Fruit fly (Drosophila melanogaster): ENCODE measurements around the gene Mst87F.

The Mst87F gene

DNA sequence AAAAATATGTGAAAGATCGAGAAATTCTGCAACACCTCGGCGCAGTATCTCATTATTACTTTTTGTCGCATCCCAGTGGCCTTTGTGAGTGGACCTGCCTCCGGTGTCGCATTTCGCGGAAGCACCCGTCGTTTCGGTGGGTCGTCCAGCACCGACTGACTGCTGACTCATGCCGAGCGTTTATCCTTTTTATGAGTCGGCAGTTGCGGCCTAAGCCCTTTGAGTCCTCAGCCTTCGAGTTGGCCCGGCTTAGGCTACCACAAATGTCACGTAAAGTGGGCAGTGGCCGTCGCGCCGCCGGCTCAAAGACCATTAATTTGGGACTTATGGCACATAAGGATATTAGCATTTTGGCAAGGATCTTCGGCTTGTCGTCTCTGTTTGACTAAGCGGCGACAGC lies 16.1 kb downstream of the Mst87F start:
- no peak for TF ChIP-seq D1 (tag; optimal IDR thresholded peaks at IDR 0.05)
- TF ChIP-seq CG14655 (GFP tag; optimal IDR thresholded peaks at IDR 0.05) = no peak

DNA sequence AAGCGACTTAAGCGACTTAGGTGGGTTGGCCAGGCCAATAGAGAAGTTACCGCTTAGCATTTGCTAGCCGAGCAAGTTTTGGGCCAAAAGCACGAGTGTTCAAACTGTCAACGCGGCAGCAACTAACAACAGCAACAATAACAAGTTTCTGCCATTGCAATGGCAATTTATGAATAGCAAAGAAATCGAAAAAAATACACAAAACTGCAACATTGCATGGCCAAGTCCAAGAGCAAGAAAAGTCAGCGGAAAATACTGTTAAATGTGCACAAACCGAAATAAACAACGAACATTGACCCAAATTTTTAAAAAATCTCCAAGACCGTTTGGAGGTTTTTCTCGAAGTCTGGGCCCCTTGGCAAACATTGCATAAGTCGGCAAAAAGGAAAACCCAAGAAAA lies 17.5 kb downstream of the Mst87F start:
- no peak for TF ChIP-seq CG8301 (tag; optimal IDR thresholded peaks at IDR 0.05)
- TF ChIP-seq Ets98B (GFP tag; IDR thresholded peaks at IDR 0.05) = no peak
- TF ChIP-seq Pif1A (GFP tag; optimal IDR thresholded peaks at IDR 0.05) = no peak
- no peak for TF ChIP-seq CG8159 (tag; optimal IDR thresholded peaks at IDR 0.05)
- TF ChIP-seq D1 (tag; optimal IDR thresholded peaks at IDR 0.05) = no peak
- no peak for TF ChIP-seq CG10348 (GFP tag; IDR thresholded peaks at IDR 0.05)
- no peak for TF ChIP-seq CG17806 (tag; optimal IDR thresholded peaks at IDR 0.05)
- TF ChIP-seq CG12605 (GFP tag; IDR thresholded peaks at IDR 0.05) = no peak
- no peak for TF ChIP-seq Pif1B (GFP tag; optimal IDR thresholded peaks at IDR 0.05)
- no peak for TF ChIP-seq fd96Ca (GFP tag; IDR thresholded peaks at IDR 0.05)
- TF ChIP-seq CG15710 (tag; optimal IDR thresholded peaks at IDR 0.05) = no peak
- no peak for TF ChIP-seq CG32121 (GFP tag; IDR thresholded peaks at IDR 0.05)
- no peak for TF ChIP-seq EcR (GFP tag; optimal IDR thresholded peaks at IDR 0.05)
- TF ChIP-seq gl (tag; optimal IDR thresholded peaks at IDR 0.05) = no peak
- TF ChIP-seq CG4496 (GFP tag; IDR thresholded peaks at IDR 0.05) = no peak
- TF ChIP-seq CG13204 (GFP tag; optimal IDR thresholded peaks at IDR 0.05) = no peak
- TF ChIP-seq Snoo (tag; optimal IDR thresholded peaks at IDR 0.05) = no peak
- no peak for TF ChIP-seq CG9948 (tag; optimal IDR thresholded peaks at IDR 0.05)
- TF ChIP-seq rn (GFP tag; IDR thresholded peaks at IDR 0.05) = no peak

dm6 chr3R:13809261-13809660 lies 18.5 kb downstream of the Mst87F start:
- TF ChIP-seq fd96Ca (GFP tag; IDR thresholded peaks at IDR 0.05) (no peak), CG8159 (tag; optimal IDR thresholded peaks at IDR 0.05) (no peak), CG14655 (GFP tag; optimal IDR thresholded peaks at IDR 0.05) (no peak), CG8301 (tag; optimal IDR thresholded peaks at IDR 0.05) (no peak), EcR (GFP tag; optimal IDR thresholded peaks at IDR 0.05) (peak; percentile 51), CG10348 (GFP tag; IDR thresholded peaks at IDR 0.05) (no peak)

DNA sequence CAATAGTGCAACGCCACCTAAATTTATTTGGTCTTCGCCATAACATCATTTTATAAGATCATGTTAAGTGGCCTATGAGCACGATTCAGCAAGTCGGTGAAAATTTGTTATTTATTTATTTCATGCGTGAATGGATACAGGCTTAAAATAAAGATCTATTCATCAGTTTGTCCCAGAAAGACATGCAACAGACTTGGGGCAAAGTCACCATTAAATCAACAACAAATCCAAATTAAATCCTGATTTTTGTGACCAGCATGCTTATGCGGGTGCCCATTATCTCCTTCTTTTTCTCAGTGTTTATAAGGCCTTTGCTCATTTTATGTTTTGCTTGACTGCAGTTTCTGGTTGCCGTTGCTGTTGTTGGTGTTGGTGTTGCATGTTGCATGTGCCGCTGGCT lies 19.9 kb downstream of the Mst87F start:
- peak; percentile 60 for TF ChIP-seq Pif1A (GFP tag; optimal IDR thresholded peaks at IDR 0.05)
- TF ChIP-seq rn (GFP tag; IDR thresholded peaks at IDR 0.05) = 0 out of 2 replicates have a peak, but pooled peaks have one; percentile 15
- peak; percentile 53 for TF ChIP-seq CG9948 (tag; optimal IDR thresholded peaks at IDR 0.05)
- no peak for TF ChIP-seq fd96Ca (GFP tag; IDR thresholded peaks at IDR 0.05)
- TF ChIP-seq CG4496 (GFP tag; IDR thresholded peaks at IDR 0.05) = 0 out of 3 replicates have a peak, but pooled peaks have one; percentile 5
- no peak for TF ChIP-seq CG13204 (GFP tag; optimal IDR thresholded peaks at IDR 0.05)
- TF ChIP-seq CG8159 (tag; optimal IDR thresholded peaks at IDR 0.05) = peak; percentile 40
- peak; percentile 29; the same call in 1 of the 2 replicates for TF ChIP-seq Ets98B (GFP tag; IDR thresholded peaks at IDR 0.05)
- no peak for TF ChIP-seq D1 (tag; optimal IDR thresholded peaks at IDR 0.05)
- TF ChIP-seq CG32121 (GFP tag; IDR thresholded peaks at IDR 0.05) = no peak
- peak; percentile 70 for TF ChIP-seq CG8301 (tag; optimal IDR thresholded peaks at IDR 0.05)
- TF ChIP-seq CG14655 (GFP tag; optimal IDR thresholded peaks at IDR 0.05) = peak; percentile 80
- TF ChIP-seq CG34367 (tag; optimal IDR thresholded peaks at IDR 0.05) = peak; percentile 16
- no peak for TF ChIP-seq CG10348 (GFP tag; IDR thresholded peaks at IDR 0.05)
- no peak for TF ChIP-seq CG17806 (tag; optimal IDR thresholded peaks at IDR 0.05)
- TF ChIP-seq CG15710 (tag; optimal IDR thresholded peaks at IDR 0.05) = peak; percentile 37
- TF ChIP-seq gl (tag; optimal IDR thresholded peaks at IDR 0.05) = no peak
- TF ChIP-seq CG12605 (GFP tag; IDR thresholded peaks at IDR 0.05) = no peak
- peak; percentile 54 for TF ChIP-seq Pif1B (GFP tag; optimal IDR thresholded peaks at IDR 0.05)
- no peak for TF ChIP-seq EcR (GFP tag; optimal IDR thresholded peaks at IDR 0.05)
- TF ChIP-seq Snoo (tag; optimal IDR thresholded peaks at IDR 0.05) = peak; percentile 17

dm6 chr3R:13807330-13807729 lies 20.5 kb downstream of the Mst87F start:
- TF ChIP-seq EcR (GFP tag; optimal IDR thresholded peaks at IDR 0.05) = peak; percentile 97
- TF ChIP-seq fd96Ca (GFP tag; IDR thresholded peaks at IDR 0.05) = no peak
- TF ChIP-seq CG8159 (tag; optimal IDR thresholded peaks at IDR 0.05) = no peak

DNA sequence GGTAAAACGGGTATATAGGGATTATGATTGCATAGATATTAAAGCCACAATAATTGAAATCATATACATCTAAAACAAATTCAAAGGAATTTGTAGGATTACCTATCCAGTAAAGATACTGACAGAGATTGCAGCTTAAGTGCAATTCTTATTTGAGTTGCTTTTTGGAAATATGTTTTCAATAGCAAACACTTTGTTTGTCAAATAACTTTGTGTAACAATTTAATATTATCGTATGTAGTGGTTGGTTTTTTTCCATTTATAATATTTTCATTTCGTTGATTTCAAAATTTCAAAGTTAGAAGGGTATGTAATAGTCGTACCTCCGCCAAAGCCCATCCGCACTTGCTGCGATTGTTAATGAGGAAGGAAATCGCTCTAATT lies 21.1 kb downstream of the Mst87F start:
- TF ChIP-seq Snoo (tag; optimal IDR thresholded peaks at IDR 0.05) (peak; percentile 23), Pif1A (GFP tag; optimal IDR thresholded peaks at IDR 0.05) (peak; percentile 60), D1 (tag; optimal IDR thresholded peaks at IDR 0.05) (no peak), CG10348 (GFP tag; IDR thresholded peaks at IDR 0.05) (no peak), CG8159 (tag; optimal IDR thresholded peaks at IDR 0.05) (peak; percentile 34), rn (GFP tag; IDR thresholded peaks at IDR 0.05) (no peak), CG4496 (GFP tag; IDR thresholded peaks at IDR 0.05) (peak; percentile 35; the same call in 2 of the 3 replicates), CG8301 (tag; optimal IDR thresholded peaks at IDR 0.05) (peak; percentile 61), fd96Ca (GFP tag; IDR thresholded peaks at IDR 0.05) (no peak), Ets98B (GFP tag; IDR thresholded peaks at IDR 0.05) (no peak; the same call in 1 of the 2 replicates), EcR (GFP tag; optimal IDR thresholded peaks at IDR 0.05) (no peak), CG9948 (tag; optimal IDR thresholded peaks at IDR 0.05) (peak; percentile 51), Pif1B (GFP tag; optimal IDR thresholded peaks at IDR 0.05) (peak; percentile 39), CG12605 (GFP tag; IDR thresholded peaks at IDR 0.05) (peak; percentile 54), CG15710 (tag; optimal IDR thresholded peaks at IDR 0.05) (peak; percentile 25), CG14655 (GFP tag; optimal IDR thresholded peaks at IDR 0.05) (peak; percentile 78), CG17806 (tag; optimal IDR thresholded peaks at IDR 0.05) (peak; percentile 21), CG13204 (GFP tag; optimal IDR thresholded peaks at IDR 0.05) (no peak), CG32121 (GFP tag; IDR thresholded peaks at IDR 0.05) (peak; percentile 49), CG34367 (tag; optimal IDR thresholded peaks at IDR 0.05) (peak; percentile 20), gl (tag; optimal IDR thresholded peaks at IDR 0.05) (no peak)
